Worm (Caenorhabditis elegans) whole organism, mixed stage, embryonic: ENCODE data around the gene rbm-25.
A peak's percentile ranks its signal among the peaks of the same experiment; 100 is the strongest.

Source experiments
- nhr-12 ChIP-seq: fragments of 150-350 bp; optimal IDR thresholded peaks from 2 replicates; lab custom pipeline; 2014; ENCODE audit warnings: missing biosample characterization, missing genetic modification characterization
- nhr-237 ChIP-seq: fragments of 150-350 bp; optimal IDR thresholded peaks from 2 replicates; lab custom pipeline; 2014; ENCODE audit warnings: missing biosample characterization, missing genetic modification characterization
- snpc-4 ChIP-seq: fragments of 150-350 bp; optimal IDR thresholded peaks from 2 replicates; lab custom pipeline; 2014; ENCODE audit warnings: missing biosample characterization, missing genetic modification characterization
- unc-39 ChIP-seq: fragments of 150-350 bp; optimal IDR thresholded peaks from 2 replicates; lab custom pipeline; 2014; ENCODE audit warnings: missing biosample characterization, missing genetic modification characterization
- unc-62 ChIP-seq: fragments of 150-350 bp; optimal IDR thresholded peaks from 2 replicates; lab custom pipeline; 2014; ENCODE audit warnings: missing biosample characterization, missing genetic modification reagents, missing genetic modification characterization
- ztf-11 ChIP-seq: fragments of 150-350 bp; optimal IDR thresholded peaks from 2 replicates; lab custom pipeline; 2014; ENCODE audit warnings: missing biosample characterization, missing genetic modification characterization

DNA sequence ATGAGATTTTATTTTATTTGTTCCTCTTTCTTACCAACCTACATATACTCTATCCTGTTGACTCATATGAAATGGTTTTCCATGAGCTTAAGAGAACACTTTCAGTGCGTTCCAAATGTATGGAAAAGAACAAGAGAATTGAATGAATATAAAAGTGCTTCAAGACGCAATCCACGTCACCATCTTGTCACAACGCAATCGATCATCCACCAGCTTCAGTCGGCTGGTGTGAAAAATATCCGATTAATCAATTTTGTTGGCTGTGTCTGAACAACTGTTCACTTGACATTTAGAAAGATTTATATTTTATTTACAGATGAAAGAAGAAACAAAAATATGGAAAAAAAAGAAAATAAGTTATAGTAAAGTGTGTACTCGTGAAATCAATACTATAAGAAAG is 25.3 kb downstream of the rbm-25 start:
- TF ChIP-seq nhr-237 (no peak), ztf-11 (tag; lab: Kevin White, UChicago) (no peak), unc-39 (tag; lab: Kevin White, UChicago) (no peak), snpc-4 (tag; lab: Kevin White, UChicago) (no peak), unc-62 (GFP tag; lab: Kevin White, UChicago) (peak; percentile 76), nhr-12 (tag; lab: Kevin White, UChicago) (no peak)
